Worm (Caenorhabditis elegans) whole organism, midembryonic: ENCODE measurements around the gene cest-25.

Source experiments
- T22C8.4 ChIP-seq: fragments of 200-800 bp; sonication (Bioruptor generic); IDR thresholded peaks from 2 replicates; pipeline ENCODE4 v1.3.6; 2022; ENCODE audit warnings: missing genetic modification characterization, missing compliant biosample characterization
- cog-1 ChIP-seq: sonication (generic microtip); optimal IDR thresholded peaks from 2 replicates; lab custom pipeline; 2016; ENCODE audit warnings: missing genetic modification characterization, missing compliant biosample characterization
- flt-1 ChIP-seq: fragments of 200-800 bp; sonication (Bioruptor generic); IDR thresholded peaks from 2 replicates; pipeline ENCODE4 v1.3.6; 2022; ENCODE audit warnings: missing genetic modification characterization, missing compliant biosample characterization
- med-1 ChIP-seq: sonication (generic microtip); optimal IDR thresholded peaks from 2 replicates; lab custom pipeline; 2017; ENCODE audit warnings: missing genetic modification characterization, mild to moderate bottlenecking, missing compliant biosample characterization, antibody characterized with exemption, missing genetic modification reagents; ENCODE audit not compliant: insufficient read depth
- ref-1 ChIP-seq: fragments of 200-800 bp; sonication (Bioruptor generic); conservative IDR thresholded peaks from 2 replicates; pipeline ENCODE4 v1.3.6; 2022; ENCODE audit warnings: missing genetic modification reagents, missing genetic modification characterization, missing compliant biosample characterization
- tab-1 ChIP-seq: fragments of 200-800 bp; sonication (Bioruptor generic); IDR thresholded peaks from 2 replicates; pipeline ENCODE4 v1.3.6; 2022; ENCODE audit warnings: missing genetic modification characterization, missing compliant biosample characterization
- ztf-23 ChIP-seq: fragments of 200-800 bp; sonication (Bioruptor generic); IDR thresholded peaks from 2 replicates; pipeline ENCODE4 v1.3.6; 2022; ENCODE audit warnings: missing genetic modification reagents, missing genetic modification characterization, missing compliant biosample characterization

DNA sequence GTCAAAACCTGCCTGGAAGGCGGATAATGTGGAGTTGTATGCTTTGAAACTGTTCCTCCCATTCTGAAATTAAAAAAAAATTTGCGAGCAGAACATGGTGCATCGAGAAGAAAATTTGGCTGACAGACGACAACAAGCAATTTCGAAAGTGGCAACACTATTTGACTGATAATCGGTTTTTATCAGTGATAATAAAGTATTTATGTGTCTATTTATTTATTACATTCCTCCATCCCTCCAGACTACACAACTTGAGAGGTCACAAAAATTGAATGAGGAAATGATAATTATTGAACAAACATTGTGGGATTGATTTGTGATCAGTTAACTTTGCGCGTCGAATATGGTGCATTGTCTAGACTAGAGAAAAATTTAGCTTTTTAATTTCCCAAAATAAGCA is at the start of gene cest-25:
- TF ChIP-seq ztf-23: no peak
- no peak for TF ChIP-seq T22C8.4 (GFP tag; lab: Robert Waterston, UW)
- TF ChIP-seq ref-1 (GFP tag; lab: Robert Waterston, UW): no peak
- no peak for TF ChIP-seq flt-1
- TF ChIP-seq tab-1 (GFP tag; lab: Robert Waterston, UW): no peak
- no peak for TF ChIP-seq cog-1 (tag; lab: Kevin White, UChicago)
- no peak for TF ChIP-seq med-1 (GFP tag; lab: Kevin White, UChicago)
